Worm (Caenorhabditis elegans) whole organism, midembryonic: Measurements from ENCODE around the gene immt-2.

Source experiments
- T22C8.4 ChIP-seq: fragments of 200-800 bp; sonication (Bioruptor generic); IDR thresholded peaks from 2 replicates; pipeline ENCODE4 v1.3.6; 2022; ENCODE audit warnings: missing genetic modification characterization, missing compliant biosample characterization
- cog-1 ChIP-seq: sonication (generic microtip); optimal IDR thresholded peaks from 2 replicates; lab custom pipeline; 2016; ENCODE audit warnings: missing genetic modification characterization, missing compliant biosample characterization
- flt-1 ChIP-seq: fragments of 200-800 bp; sonication (Bioruptor generic); IDR thresholded peaks from 2 replicates; pipeline ENCODE4 v1.3.6; 2022; ENCODE audit warnings: missing genetic modification characterization, missing compliant biosample characterization
- klf-2 ChIP-seq: fragments of 200-800 bp; sonication (Bioruptor generic); conservative IDR thresholded peaks from 2 replicates; pipeline ENCODE4 v1.3.6; 2022; ENCODE audit warnings: missing genetic modification reagents, missing genetic modification characterization, missing compliant biosample characterization
- med-1 ChIP-seq: sonication (generic microtip); optimal IDR thresholded peaks from 2 replicates; lab custom pipeline; 2017; ENCODE audit warnings: missing genetic modification characterization, mild to moderate bottlenecking, missing compliant biosample characterization, antibody characterized with exemption, missing genetic modification reagents; ENCODE audit not compliant: insufficient read depth
- ref-1 ChIP-seq: fragments of 200-800 bp; sonication (Bioruptor generic); conservative IDR thresholded peaks from 2 replicates; pipeline ENCODE4 v1.3.6; 2022; ENCODE audit warnings: missing genetic modification reagents, missing genetic modification characterization, missing compliant biosample characterization
- tab-1 ChIP-seq: fragments of 200-800 bp; sonication (Bioruptor generic); IDR thresholded peaks from 2 replicates; pipeline ENCODE4 v1.3.6; 2022; ENCODE audit warnings: missing genetic modification characterization, missing compliant biosample characterization
- ztf-23 ChIP-seq: fragments of 200-800 bp; sonication (Bioruptor generic); IDR thresholded peaks from 2 replicates; pipeline ENCODE4 v1.3.6; 2022; ENCODE audit warnings: missing genetic modification reagents, missing genetic modification characterization, missing compliant biosample characterization
- ztf-29 ChIP-seq: fragments of 200-800 bp; sonication (Bioruptor generic); IDR thresholded peaks from 2 replicates; pipeline ENCODE4 v1.3.6; 2022; ENCODE audit warnings: missing genetic modification reagents, missing genetic modification characterization, missing compliant biosample characterization

The immt-2 gene

ce11 chrV:16759937-16760336 is 29.1 kb upstream of the immt-2 start:
- TF ChIP-seq ztf-29 (GFP tag; lab: Robert Waterston, UW) (no peak), ztf-23 (GFP tag; lab: Robert Waterston, UW) (no peak), T22C8.4 (GFP tag; lab: Robert Waterston, UW) (no peak), tab-1 (GFP tag; lab: Robert Waterston, UW) (no peak), med-1 (no peak), cog-1 (no peak), ref-1 (GFP tag; lab: Robert Waterston, UW) (no peak), klf-2 (GFP tag; lab: Robert Waterston, UW) (no peak)

- TF ChIP-seq ztf-23 (GFP tag; lab: Robert Waterston, UW) (no peak), tab-1 (GFP tag; lab: Robert Waterston, UW) (no peak), flt-1 (GFP tag; lab: Robert Waterston, UW) (no peak), ref-1 (GFP tag; lab: Robert Waterston, UW) (no peak)
Observed at ce11 chrV:16774428-16774827, 14.6 kb upstream of the immt-2 start.

- TF ChIP-seq ztf-29 (GFP tag; lab: Robert Waterston, UW) (no peak), klf-2 (GFP tag; lab: Robert Waterston, UW) (no peak), med-1 (no peak), cog-1 (no peak), T22C8.4 (GFP tag; lab: Robert Waterston, UW) (no peak), flt-1 (GFP tag; lab: Robert Waterston, UW) (no peak), ztf-23 (GFP tag; lab: Robert Waterston, UW) (no peak), tab-1 (GFP tag; lab: Robert Waterston, UW) (no peak), ref-1 (GFP tag; lab: Robert Waterston, UW) (no peak)
Observed at ce11 chrV:16778540-16779280, 10.4 kb upstream of the immt-2 start.

- TF ChIP-seq klf-2 (GFP tag; lab: Robert Waterston, UW) = no peak
- no peak for TF ChIP-seq ztf-29 (GFP tag; lab: Robert Waterston, UW)
Observed at ce11 chrV:16779281-16779597, 9.8 kb upstream of the immt-2 start.

ce11 chrV:16779971-16780370 is 9.1 kb upstream of the immt-2 start:
- TF ChIP-seq tab-1 (GFP tag; lab: Robert Waterston, UW) (no peak), ztf-29 (GFP tag; lab: Robert Waterston, UW) (no peak), ref-1 (GFP tag; lab: Robert Waterston, UW) (no peak), med-1 (no peak), flt-1 (GFP tag; lab: Robert Waterston, UW) (no peak), klf-2 (GFP tag; lab: Robert Waterston, UW) (no peak), T22C8.4 (GFP tag; lab: Robert Waterston, UW) (no peak), ztf-23 (GFP tag; lab: Robert Waterston, UW) (no peak), cog-1 (no peak)

- no peak for TF ChIP-seq T22C8.4 (GFP tag; lab: Robert Waterston, UW)
- TF ChIP-seq flt-1 (GFP tag; lab: Robert Waterston, UW) = no peak
- TF ChIP-seq tab-1 (GFP tag; lab: Robert Waterston, UW) = no peak
- no peak for TF ChIP-seq cog-1
- no peak for TF ChIP-seq klf-2 (GFP tag; lab: Robert Waterston, UW)
- TF ChIP-seq ztf-29 (GFP tag; lab: Robert Waterston, UW) = no peak
- TF ChIP-seq ref-1 (GFP tag; lab: Robert Waterston, UW) = no peak
- no peak for TF ChIP-seq ztf-23 (GFP tag; lab: Robert Waterston, UW)
- no peak for TF ChIP-seq med-1
Observed at ce11 chrV:16780554-16780953, 8.5 kb upstream of the immt-2 start.

- TF ChIP-seq tab-1 (GFP tag; lab: Robert Waterston, UW) = no peak
- no peak for TF ChIP-seq T22C8.4 (GFP tag; lab: Robert Waterston, UW)
- no peak for TF ChIP-seq klf-2 (GFP tag; lab: Robert Waterston, UW)
- no peak for TF ChIP-seq ref-1 (GFP tag; lab: Robert Waterston, UW)
- TF ChIP-seq cog-1 = no peak
- TF ChIP-seq med-1 = no peak
- no peak for TF ChIP-seq flt-1 (GFP tag; lab: Robert Waterston, UW)
- no peak for TF ChIP-seq ztf-23 (GFP tag; lab: Robert Waterston, UW)
- TF ChIP-seq ztf-29 (GFP tag; lab: Robert Waterston, UW) = no peak
Observed at ce11 chrV:16781974-16782373, 7.1 kb upstream of the immt-2 start.

- TF ChIP-seq ztf-23 (GFP tag; lab: Robert Waterston, UW) = no peak
- no peak for TF ChIP-seq tab-1 (GFP tag; lab: Robert Waterston, UW)
- no peak for TF ChIP-seq ztf-29 (GFP tag; lab: Robert Waterston, UW)
- no peak for TF ChIP-seq flt-1 (GFP tag; lab: Robert Waterston, UW)
- TF ChIP-seq med-1 = no peak
- TF ChIP-seq cog-1 = no peak
- TF ChIP-seq klf-2 (GFP tag; lab: Robert Waterston, UW) = no peak
- no peak for TF ChIP-seq ref-1 (GFP tag; lab: Robert Waterston, UW)
- TF ChIP-seq T22C8.4 (GFP tag; lab: Robert Waterston, UW) = no peak
Observed at ce11 chrV:16784806-16785205, 4.3 kb upstream of the immt-2 start.

- TF ChIP-seq cog-1 = no peak
- no peak for TF ChIP-seq klf-2 (GFP tag; lab: Robert Waterston, UW)
- TF ChIP-seq T22C8.4 (GFP tag; lab: Robert Waterston, UW) = no peak
- no peak for TF ChIP-seq ztf-29 (GFP tag; lab: Robert Waterston, UW)
- no peak for TF ChIP-seq med-1
- no peak for TF ChIP-seq ref-1 (GFP tag; lab: Robert Waterston, UW)
- TF ChIP-seq flt-1 (GFP tag; lab: Robert Waterston, UW) = no peak
- no peak for TF ChIP-seq ztf-23 (GFP tag; lab: Robert Waterston, UW)
- no peak for TF ChIP-seq tab-1 (GFP tag; lab: Robert Waterston, UW)
Observed at ce11 chrV:16786012-16786411, 3.1 kb upstream of the immt-2 start.

- TF ChIP-seq klf-2 (GFP tag; lab: Robert Waterston, UW) (no peak), ztf-29 (GFP tag; lab: Robert Waterston, UW) (no peak), ztf-23 (GFP tag; lab: Robert Waterston, UW) (no peak), cog-1 (no peak), T22C8.4 (GFP tag; lab: Robert Waterston, UW) (no peak), ref-1 (GFP tag; lab: Robert Waterston, UW) (no peak), tab-1 (GFP tag; lab: Robert Waterston, UW) (no peak), flt-1 (GFP tag; lab: Robert Waterston, UW) (no peak), med-1 (no peak)
Observed at ce11 chrV:16792717-16793116, 3.6 kb downstream of the immt-2 start.
